Fruit fly (Drosophila melanogaster) whole organism, embryonic: ENCODE results near the gene Ublcp1.

ENCODE experiments used
- Ada2b ChIP-seq: fragments of 200-800 bp; sonication (Bioruptor generic); IDR thresholded peaks from 2 replicates; pipeline ENCODE4 v1.3.6; 2022; ENCODE audit warnings: missing biosample characterization, missing genetic modification characterization
- BEAF-32 ChIP-seq: fragments of 200-800 bp; sonication (Bioruptor generic); optimal IDR thresholded peaks from 3 replicates; lab custom pipeline; 2017; ENCODE audit warnings: missing biosample characterization, missing genetic modification characterization, mild to moderate bottlenecking, moderate library complexity, missing genetic modification reagents
- CG10274 ChIP-seq: fragments of 200-800 bp; sonication (Bioruptor generic); optimal IDR thresholded peaks from 3 replicates; lab custom pipeline; 2017; ENCODE audit warnings: missing biosample characterization, mild to moderate bottlenecking, missing genetic modification characterization
- CG10959 ChIP-seq: fragments of 200-800 bp; sonication (Bioruptor generic); IDR thresholded peaks from 2 replicates; pipeline ENCODE4 v1.3.6; 2022; ENCODE audit warnings: missing biosample characterization, missing genetic modification characterization
- CG12659 ChIP-seq: fragments of 200-800 bp; sonication (Bioruptor generic); optimal IDR thresholded peaks from 3 replicates; lab custom pipeline; 2017; ENCODE audit warnings: mild to moderate bottlenecking, missing biosample characterization, missing genetic modification reagents, missing genetic modification characterization
- CG15696 ChIP-seq: fragments of 200-800 bp; sonication (Bioruptor generic); optimal IDR thresholded peaks from 2 replicates; lab custom pipeline; 2019; ENCODE audit warnings: missing biosample characterization, mild to moderate bottlenecking, missing genetic modification characterization, moderate library complexity
- CG16779 ChIP-seq: fragments of 200-800 bp; sonication (Bioruptor generic); IDR thresholded peaks from 2 replicates; pipeline ENCODE4 v1.3.6; 2022; ENCODE audit warnings: missing biosample characterization, missing genetic modification characterization
- CG17359 ChIP-seq: fragments of 200-800 bp; sonication (Bioruptor generic); optimal IDR thresholded peaks from 3 replicates; lab custom pipeline; 2018; ENCODE audit warnings: missing biosample characterization, mild to moderate bottlenecking, missing genetic modification characterization, moderate library complexity
- CG3065 ChIP-seq: fragments of 200-800 bp; sonication (Bioruptor generic); optimal IDR thresholded peaks from 2 replicates; lab custom pipeline; 2016; ENCODE audit warnings: missing biosample characterization, missing genetic modification characterization
- CG32772 ChIP-seq: fragments of 200-800 bp; sonication (Bioruptor generic); IDR thresholded peaks from 2 replicates; pipeline ENCODE4 v1.3.6; 2022; ENCODE audit warnings: missing biosample characterization, missing genetic modification characterization
- CG43689 ChIP-seq: fragments of 200-800 bp; sonication (Bioruptor generic); IDR thresholded peaks from 2 replicates; pipeline ENCODE4 v1.3.6; 2022; ENCODE audit warnings: missing biosample characterization, missing genetic modification characterization
- CG5180 ChIP-seq: fragments of 200-800 bp; sonication (Bioruptor generic); optimal IDR thresholded peaks from 3 replicates; lab custom pipeline; 2017; ENCODE audit warnings: missing biosample characterization, missing genetic modification characterization, mild to moderate bottlenecking, moderate library complexity, missing genetic modification reagents
- CG7745 ChIP-seq: fragments of 200-800 bp; sonication (Bioruptor generic); optimal IDR thresholded peaks from 2 replicates; lab custom pipeline; 2018; ENCODE audit warnings: missing biosample characterization, mild to moderate bottlenecking, missing genetic modification characterization, moderate library complexity
- CG8290 ChIP-seq, 3 experiments: fragments of 200-800 bp; sonication (Bioruptor generic); optimal IDR thresholded peaks; 2 replicates each; lab custom pipeline; 2016 to 2019; ENCODE audit warnings: missing biosample characterization in 3 of 3, missing genetic modification characterization in 3 of 3, mild to moderate bottlenecking in 2 of 3, moderate library complexity in 1 of 3
- Chrac-16 ChIP-seq: fragments of 200-800 bp; sonication (Bioruptor generic); optimal IDR thresholded peaks from 3 replicates; lab custom pipeline; 2016; ENCODE audit warnings: missing biosample characterization, missing genetic modification characterization
- Ets65A ChIP-seq: fragments of 200-800 bp; sonication (Bioruptor generic); peaks from one replicate; lab custom pipeline; 2016; ENCODE audit warnings: missing biosample characterization, missing genetic modification characterization
- Ets97D ChIP-seq: fragments of 200-800 bp; sonication (Bioruptor generic); optimal IDR thresholded peaks from 3 replicates; lab custom pipeline; 2016; ENCODE audit warnings: missing biosample characterization, missing genetic modification characterization
- Fer1 ChIP-seq: fragments of 200-800 bp; sonication (Bioruptor generic); optimal IDR thresholded peaks from 2 replicates; lab custom pipeline; 2017; ENCODE audit warnings: missing biosample characterization, mild to moderate bottlenecking, missing genetic modification characterization
- GATAe ChIP-seq: fragments of 200-800 bp; sonication (Bioruptor generic); conservative IDR thresholded peaks from 2 replicates; pipeline ENCODE4 v1.3.6; 2022; ENCODE audit warnings: missing biosample characterization, missing genetic modification characterization
- MESR4 ChIP-seq: fragments of 200-800 bp; sonication (Bioruptor generic); optimal IDR thresholded peaks from 2 replicates; lab custom pipeline; 2018; ENCODE audit warnings: missing biosample characterization, mild to moderate bottlenecking, missing genetic modification characterization, moderate library complexity
- abd-A ChIP-seq: fragments of 200-800 bp; sonication (Bioruptor generic); optimal IDR thresholded peaks from 3 replicates; lab custom pipeline; 2019; ENCODE audit warnings: missing biosample characterization, mild to moderate bottlenecking, missing genetic modification characterization, moderate library complexity
- br ChIP-seq: fragments of >200 bp; optimal IDR thresholded peaks from 2 replicates; lab custom pipeline; 2017
- cg ChIP-seq: fragments of 200-800 bp; sonication (Bioruptor generic); optimal IDR thresholded peaks from 3 replicates; lab custom pipeline; 2019; ENCODE audit warnings: missing biosample characterization, mild to moderate bottlenecking, missing genetic modification characterization, moderate library complexity
- corto ChIP-seq: fragments of 200-800 bp; sonication (Bioruptor generic); optimal IDR thresholded peaks from 2 replicates; lab custom pipeline; 2016; ENCODE audit warnings: missing biosample characterization, mild to moderate bottlenecking, missing genetic modification characterization, moderate library complexity
- crc ChIP-seq: fragments of 200-800 bp; sonication (Bioruptor generic); optimal IDR thresholded peaks from 2 replicates; lab custom pipeline; 2016; ENCODE audit warnings: missing biosample characterization, missing genetic modification characterization
- inv ChIP-seq: fragments of 200-800 bp; sonication (Bioruptor generic); IDR thresholded peaks from 2 replicates; pipeline ENCODE4 v1.3.6; 2022; ENCODE audit warnings: missing biosample characterization, missing genetic modification characterization; ENCODE audit not compliant: partially characterized antibody
- lbe ChIP-seq: fragments of 200-800 bp; sonication (Bioruptor generic); optimal IDR thresholded peaks from 2 replicates; lab custom pipeline; 2016; ENCODE audit warnings: missing biosample characterization, mild to moderate bottlenecking, missing genetic modification characterization
- nau ChIP-seq: fragments of 200-800 bp; sonication (Bioruptor generic); optimal IDR thresholded peaks from 3 replicates; lab custom pipeline; 2017; ENCODE audit warnings: missing biosample characterization, mild to moderate bottlenecking, missing genetic modification characterization, missing genetic modification reagents
- pros ChIP-seq: fragments of 200-800 bp; sonication (Bioruptor generic); optimal IDR thresholded peaks from 3 replicates; lab custom pipeline; 2019; ENCODE audit warnings: missing biosample characterization, mild to moderate bottlenecking, missing genetic modification characterization, moderate library complexity
- sens ChIP-seq: fragments of 200-800 bp; sonication (Bioruptor generic); peaks from one replicate; lab custom pipeline; 2016; ENCODE audit warnings: missing biosample characterization, missing genetic modification characterization
- sima ChIP-seq: fragments of 200-800 bp; sonication (Bioruptor generic); optimal IDR thresholded peaks from 2 replicates; lab custom pipeline; 2016; ENCODE audit warnings: missing biosample characterization, missing genetic modification characterization
- toy ChIP-seq: fragments of 200-800 bp; sonication (Bioruptor generic); IDR thresholded peaks from 2 replicates; pipeline ENCODE4 v1.3.6; 2022; ENCODE audit warnings: missing biosample characterization, missing genetic modification characterization
- twi ChIP-seq: fragments of 200-800 bp; optimal IDR thresholded peaks from 2 replicates; lab custom pipeline; 2019; ENCODE audit warnings: missing biosample characterization, mild to moderate bottlenecking, missing genetic modification characterization, moderate library complexity

The Ublcp1 gene

dm6 chr3R:23036321-23036720 lies 25.0 kb upstream of the Ublcp1 start (continued):
- TF ChIP-seq CG12659 (GFP tag; lab: Kevin White, UChicago) (no peak), corto (GFP tag; lab: Kevin White, UChicago) (no peak), crc (GFP tag; lab: Kevin White, UChicago) (no peak), CG17359 (tag; lab: Kevin White, UChicago) (no peak), CG5180 (GFP tag; lab: Kevin White, UChicago) (no peak), Chrac-16 (no peak), br (lab: Kevin White, UChicago) (no peak), abd-A (tag; lab: Kevin White, UChicago) (no peak), CG32772 (no peak), MESR4 (no peak), CG10274 (GFP tag; lab: Kevin White, UChicago) (no peak), toy (no peak), CG16779 (GFP tag; lab: Robert Waterston, UW) (no peak), CG15696 (tag; lab: Kevin White, UChicago) (no peak), nau (GFP tag; lab: Kevin White, UChicago) (no peak)
- TF ChIP-seq, all 482 proteins: peak for 9

DNA sequence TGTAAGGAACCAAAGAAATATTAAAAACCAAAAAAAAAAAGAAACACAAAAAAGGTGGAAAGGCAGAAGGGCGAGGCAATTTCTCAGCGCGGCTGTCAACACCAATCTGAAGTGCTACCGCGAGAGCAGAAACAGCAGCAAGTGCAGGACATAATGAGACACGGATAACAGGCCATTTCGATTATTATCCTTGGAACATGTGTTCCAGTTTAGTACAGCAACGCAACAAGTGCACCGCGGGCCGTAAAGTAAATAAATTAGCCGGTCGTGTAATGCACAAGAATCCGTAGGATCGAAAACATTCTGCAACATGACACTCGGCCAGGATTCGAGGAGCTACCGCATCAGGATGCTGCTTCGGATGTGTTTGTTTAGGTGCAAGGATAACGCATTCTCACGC lies 23.2 kb upstream of the Ublcp1 start:
- peak; percentile 64 for TF ChIP-seq sens (GFP tag; lab: Kevin White, UChicago)
- TF ChIP-seq twi (tag; lab: Kevin White, UChicago), result peak; percentile 86
- TF ChIP-seq inv (GFP tag; lab: Robert Waterston, UW), result no peak
- no peak for TF ChIP-seq lbe (GFP tag; lab: Kevin White, UChicago)

dm6 chr3R:23041941-23042340 lies 19.4 kb upstream of the Ublcp1 start, which contains the start of gene CG13838:
Gene CG13838 (plus strand): TSS chr3R:23042241.
- TF ChIP-seq BEAF-32 (GFP tag; lab: Kevin White, UChicago) (no peak), GATAe (GFP tag; lab: Robert Waterston, UW) (no peak), CG8290 (GFP tag; optimal IDR thresholded peaks at IDR 0.05; lab: Kevin White, UChicago) (no peak), CG8290 (tag; optimal IDR thresholded peaks at IDR 0.05; lab: Kevin White, UChicago) (no peak), CG10959 (GFP tag; lab: Robert Waterston, UW) (no peak), Fer1 (no peak), Ada2b (GFP tag; lab: Robert Waterston, UW) (no peak)

DNA sequence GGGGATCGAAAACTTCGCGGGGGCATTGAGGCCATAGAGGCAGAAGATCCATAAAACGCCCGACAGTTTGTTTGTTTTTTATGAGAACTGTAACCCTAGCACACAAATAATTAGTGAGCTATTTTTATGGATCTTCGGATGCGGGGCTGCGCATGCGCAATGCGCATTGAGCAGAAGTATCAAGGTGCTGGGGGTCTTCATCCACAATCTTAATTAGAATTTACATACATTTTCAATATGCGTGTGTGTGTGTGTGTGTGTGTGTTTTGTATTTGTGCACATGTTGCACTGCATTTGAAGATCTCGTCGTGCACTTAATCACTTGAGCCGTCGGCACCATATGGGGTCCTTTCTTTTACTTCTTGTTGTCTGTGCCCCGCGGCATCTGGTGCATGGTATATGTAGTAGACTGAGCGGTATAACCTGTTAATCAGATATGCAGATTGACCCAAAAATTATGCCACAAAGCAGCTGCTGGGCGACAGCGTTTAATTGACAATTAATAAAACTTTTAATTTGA lies 18.5 kb upstream of the Ublcp1 start:
- TF ChIP-seq pros (peak; percentile 45), Ets65A (GFP tag; lab: Kevin White, UChicago) (peak; percentile 1), cg (GFP tag; lab: Kevin White, UChicago) (peak; percentile 56), twi (tag; lab: Kevin White, UChicago) (peak; percentile 97), Ets97D (GFP tag; lab: Kevin White, UChicago) (no peak), CG7745 (tag; lab: Kevin White, UChicago) (peak; percentile 85), sima (no peak)

dm6 chr3R:23043690-23044089 lies 17.6 kb upstream of the Ublcp1 start, which contains the start of gene CG13837:
Gene CG13837 (plus strand): TSS chr3R:23043990.
- no peak for TF ChIP-seq CG43689 (GFP tag; lab: Robert Waterston, UW)
- TF ChIP-seq CG3065 (GFP tag; lab: Kevin White, UChicago), result peak; percentile 75
